Worm (Caenorhabditis elegans) whole organism, late embryonic: ENCODE results near the gene F38B6.7.
A peak's percentile ranks its signal among the peaks of the same experiment; 100 is the strongest.

Source experiments
- C08G9.2 ChIP-seq: sonication (generic microtip); optimal IDR thresholded peaks from 2 replicates; lab custom pipeline; 2016; ENCODE audit warnings: mild to moderate bottlenecking, missing genetic modification characterization, moderate library complexity, missing compliant biosample characterization
- K02D7.2 ChIP-seq: sonication (generic microtip); optimal IDR thresholded peaks from 2 replicates; lab custom pipeline; 2017; ENCODE audit warnings: mild to moderate bottlenecking, missing genetic modification characterization, missing compliant biosample characterization
- K09A11.1 ChIP-seq: sonication (generic microtip); optimal IDR thresholded peaks from 2 replicates; lab custom pipeline; 2017; ENCODE audit warnings: antibody characterized with exemption, mild to moderate bottlenecking, missing genetic modification characterization, missing compliant biosample characterization; ENCODE audit not compliant: insufficient read depth
- ahr-1 ChIP-seq: sonication (generic microtip); optimal IDR thresholded peaks from 2 replicates; lab custom pipeline; 2016; ENCODE audit warnings: missing genetic modification characterization, missing compliant biosample characterization
- ama-1 ChIP-seq: fragments of 150-350 bp; optimal IDR thresholded peaks from 2 replicates; lab custom pipeline; 2014
- ceh-14 ChIP-seq: sonication (generic microtip); optimal IDR thresholded peaks from 2 replicates; lab custom pipeline; 2016; ENCODE audit warnings: missing genotype, missing genetic modification characterization, missing compliant biosample characterization
- ceh-18 ChIP-seq: sonication (generic microtip); optimal IDR thresholded peaks from 2 replicates; lab custom pipeline; 2016; ENCODE audit warnings: missing genetic modification characterization, missing compliant biosample characterization
- ceh-2 ChIP-seq: sonication (generic microtip); optimal IDR thresholded peaks from 2 replicates; lab custom pipeline; 2016; ENCODE audit warnings: missing genotype, missing genetic modification characterization, missing compliant biosample characterization
- ceh-22 ChIP-seq: sonication (generic microtip); optimal IDR thresholded peaks from 2 replicates; lab custom pipeline; 2017; ENCODE audit warnings: missing biosample characterization, missing genetic modification characterization
- ceh-30 ChIP-seq: fragments of 150-350 bp; optimal IDR thresholded peaks from 2 replicates; lab custom pipeline; 2014; ENCODE audit warnings: missing biosample characterization, missing genetic modification characterization
- ceh-45 ChIP-seq: fragments of 200-800 bp; sonication (Bioruptor generic); IDR thresholded peaks from 2 replicates; pipeline ENCODE4 v1.3.6; 2022; ENCODE audit warnings: missing genetic modification reagents, missing genetic modification characterization, missing compliant biosample characterization
- ceh-48 ChIP-seq: sonication (generic microtip); optimal IDR thresholded peaks from 2 replicates; lab custom pipeline; 2016; ENCODE audit warnings: missing genetic modification characterization, inconsistent platforms, missing compliant biosample characterization
- ceh-6 ChIP-seq: fragments of 200-800 bp; sonication (Bioruptor generic); optimal IDR thresholded peaks from 2 replicates; lab custom pipeline; 2018; ENCODE audit warnings: mild to moderate bottlenecking, missing genetic modification characterization, missing compliant biosample characterization
- fax-1 ChIP-seq: sonication (generic microtip); optimal IDR thresholded peaks from 2 replicates; lab custom pipeline; 2016; ENCODE audit warnings: missing genotype, missing genetic modification characterization, missing compliant biosample characterization
- fkh-10 ChIP-seq: fragments of 150-350 bp; optimal IDR thresholded peaks from 2 replicates; lab custom pipeline; 2014; ENCODE audit warnings: missing biosample characterization, missing genetic modification reagents, missing genetic modification characterization
- hlh-13 ChIP-seq: fragments of 200-800 bp; sonication (Bioruptor generic); optimal IDR thresholded peaks from 2 replicates; lab custom pipeline; 2018; ENCODE audit warnings: mild to moderate bottlenecking, missing genetic modification characterization, missing compliant biosample characterization
- hlh-30 ChIP-seq: sonication (generic microtip); optimal IDR thresholded peaks from 2 replicates; lab custom pipeline; 2017; ENCODE audit warnings: antibody characterized with exemption, missing genetic modification characterization, missing compliant biosample characterization; ENCODE audit not compliant: insufficient read depth
- hlh-6 ChIP-seq: sonication (generic microtip); optimal IDR thresholded peaks from 2 replicates; lab custom pipeline; 2016; ENCODE audit warnings: missing genotype, missing genetic modification characterization, missing compliant biosample characterization
- hlh-8 ChIP-seq: sonication (generic microtip); optimal IDR thresholded peaks from 2 replicates; lab custom pipeline; 2016; ENCODE audit warnings: missing genotype, missing genetic modification characterization, missing compliant biosample characterization
- lim-6 ChIP-seq: sonication (generic microtip); optimal IDR thresholded peaks from 2 replicates; lab custom pipeline; 2016; ENCODE audit warnings: missing genetic modification characterization, missing compliant biosample characterization
- nhr-11 ChIP-seq: fragments of 150-350 bp; optimal IDR thresholded peaks from 2 replicates; lab custom pipeline; 2014; ENCODE audit warnings: missing biosample characterization, missing genetic modification characterization
- nhr-232 ChIP-seq: sonication (generic microtip); optimal IDR thresholded peaks from 2 replicates; lab custom pipeline; 2016; ENCODE audit warnings: missing genetic modification characterization, missing compliant biosample characterization
- npax-4 ChIP-seq: sonication (generic microtip); optimal IDR thresholded peaks from 2 replicates; lab custom pipeline; 2016; ENCODE audit warnings: missing genetic modification characterization, missing compliant biosample characterization
- rnt-1 ChIP-seq: sonication (generic microtip); optimal IDR thresholded peaks from 2 replicates; lab custom pipeline; 2016; ENCODE audit warnings: missing genetic modification characterization, missing compliant biosample characterization
- sox-4 ChIP-seq: sonication (generic microtip); optimal IDR thresholded peaks from 2 replicates; lab custom pipeline; 2017; ENCODE audit warnings: mild to moderate bottlenecking, missing genetic modification characterization, inconsistent platforms, missing compliant biosample characterization
- syd-9 ChIP-seq: sonication (generic microtip); optimal IDR thresholded peaks from 2 replicates; lab custom pipeline; 2016; ENCODE audit warnings: mild to moderate bottlenecking, missing genetic modification characterization, moderate library complexity, missing compliant biosample characterization
- ttx-3 ChIP-seq: sonication (generic microtip); optimal IDR thresholded peaks from 2 replicates; lab custom pipeline; 2016; ENCODE audit warnings: missing genetic modification reagents, missing genetic modification characterization, missing compliant biosample characterization
- unc-3 ChIP-seq, 2 experiments: fragments of 200-800 bp in 1 of 2; sonication (Bioruptor generic) in 1 of 2; sonication (generic microtip) in 1 of 2; conservative IDR thresholded peaks in 1 of 2; optimal IDR thresholded peaks in 1 of 2; 2 replicates each; pipeline versions ENCODE4 v1.3.6 to Lab custom; 2016 to 2022; ENCODE audit warnings: missing compliant biosample characterization in 2 of 2, missing genetic modification characterization in 2 of 2, missing genetic modification reagents in 1 of 2
- unc-42 ChIP-seq: sonication (generic microtip); optimal IDR thresholded peaks from 2 replicates; lab custom pipeline; 2016; ENCODE audit warnings: missing genotype, missing genetic modification characterization, missing compliant biosample characterization
- unc-55 ChIP-seq: sonication (generic microtip); optimal IDR thresholded peaks from 2 replicates; lab custom pipeline; 2017; ENCODE audit warnings: missing biosample characterization, missing genetic modification reagents, missing genetic modification characterization
- unc-86 ChIP-seq: sonication (generic microtip); optimal IDR thresholded peaks from 2 replicates; lab custom pipeline; 2016; ENCODE audit warnings: missing genetic modification characterization, missing compliant biosample characterization
- zip-5 ChIP-seq: sonication (generic microtip); optimal IDR thresholded peaks from 2 replicates; lab custom pipeline; 2016; ENCODE audit warnings: missing genetic modification characterization, missing compliant biosample characterization

F38B6.7 gene

DNA sequence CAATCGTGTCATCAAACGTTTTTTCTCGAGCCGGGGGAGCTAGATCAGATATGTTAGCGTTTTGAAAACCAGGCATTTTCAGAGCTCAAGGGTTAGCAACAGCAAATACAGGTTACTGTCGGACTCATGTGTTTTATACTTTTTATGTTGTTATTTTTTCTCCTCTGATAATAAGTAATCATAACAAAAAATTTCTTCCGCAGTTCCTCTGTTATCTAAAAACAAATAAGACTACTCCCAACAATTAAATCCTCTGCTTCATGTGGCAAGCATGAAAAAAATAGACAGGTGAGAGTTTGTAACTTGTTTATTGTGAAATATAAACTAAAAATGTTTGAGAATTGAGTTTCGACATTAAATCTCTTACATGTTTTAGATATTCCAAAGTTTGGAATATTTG lies 20.4 kb upstream of the F38B6.7 start, which contains the start of gene smf-2:
smf-2 (minus strand) TSS at position 101 of the 400 bp plus-strand sequence.
- TF ChIP-seq hlh-30 (tag; lab: Kevin White, UChicago), result no peak
- no peak for TF ChIP-seq zip-5 (tag; lab: Kevin White, UChicago)
- no peak for TF ChIP-seq fax-1 (tag; lab: Kevin White, UChicago)
- TF ChIP-seq nhr-232 (tag; lab: Kevin White, UChicago), result no peak
- no peak for TF ChIP-seq nhr-11
- no peak for TF ChIP-seq ceh-48
- TF ChIP-seq ahr-1 (tag; lab: Kevin White, UChicago), result no peak
- TF ChIP-seq ceh-30 (tag; lab: Kevin White, UChicago), result no peak
- no peak for TF ChIP-seq sox-4
- TF ChIP-seq hlh-13 (GFP tag; lab: Kevin White, UChicago), result no peak
- TF ChIP-seq unc-3 (GFP tag; conservative IDR thresholded peaks at IDR 0.05; lab: Robert Waterston, UW), result no peak
- TF ChIP-seq unc-3 (tag; optimal IDR thresholded peaks at IDR 0.05; lab: Kevin White, UChicago), result no peak
- TF ChIP-seq, all 69 proteins: peak for 0

DNA sequence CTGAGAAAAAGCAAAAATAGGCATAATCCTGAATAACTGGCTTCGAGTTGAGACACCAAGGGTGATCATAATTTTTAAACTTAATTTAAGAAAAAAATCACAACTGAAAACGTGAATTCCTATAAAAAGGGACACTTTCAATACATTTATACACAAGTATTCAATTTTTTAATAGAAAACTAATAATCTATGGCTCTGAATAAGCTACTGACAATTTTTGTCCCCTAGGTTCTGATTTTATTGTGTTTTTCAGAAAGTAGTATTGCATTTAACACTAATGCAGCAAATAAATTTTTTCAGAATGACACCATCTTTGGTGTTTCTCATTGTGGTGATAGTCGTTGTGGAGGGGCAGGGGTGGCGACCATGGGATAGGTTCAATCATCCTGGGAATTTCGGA lies 15.1 kb upstream of the F38B6.7 start, which contains the start of gene nas-11:
nas-11 (plus strand) TSS at position 301 of the 400 bp plus-strand sequence.
- TF ChIP-seq C08G9.2 (tag; lab: Kevin White, UChicago) (no peak), ceh-45 (no peak), ama-1 (lab: Kevin White, UChicago) (no peak), unc-86 (tag; lab: Kevin White, UChicago) (no peak), fkh-10 (GFP tag; lab: Kevin White, UChicago) (no peak)

DNA sequence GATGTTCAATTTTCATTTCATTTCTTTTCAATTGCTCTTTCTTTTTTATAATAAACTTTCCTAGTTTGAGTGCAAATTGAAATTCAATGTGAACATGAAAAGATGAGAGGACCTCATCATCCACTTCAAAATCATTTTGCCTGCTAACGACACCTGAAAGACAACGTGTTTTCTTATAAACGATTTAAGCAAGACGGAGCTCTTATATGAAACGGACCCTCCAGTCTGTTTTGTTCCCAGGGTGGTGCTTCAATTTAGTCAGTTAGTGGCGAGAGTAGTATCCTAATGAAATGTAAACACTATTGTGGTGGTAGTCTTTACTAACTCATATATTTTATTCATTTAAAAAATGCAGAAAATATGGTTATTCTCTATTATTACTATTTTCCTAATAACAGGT lies 11.1 kb upstream of the F38B6.7 start, which contains the start of gene acr-3:
acr-3 (plus strand) TSS at position 301 of the 400 bp plus-strand sequence.
- TF ChIP-seq npax-4 (tag; lab: Kevin White, UChicago) (no peak), ceh-18 (tag; lab: Kevin White, UChicago) (no peak), lim-6 (no peak), C08G9.2 (tag; lab: Kevin White, UChicago) (no peak), ceh-2 (no peak), ceh-48 (no peak), ceh-14 (tag; lab: Kevin White, UChicago) (no peak), K09A11.1 (no peak), hlh-6 (tag; lab: Kevin White, UChicago) (no peak), ceh-6 (GFP tag; lab: Kevin White, UChicago) (no peak), K02D7.2 (no peak), ttx-3 (tag; lab: Kevin White, UChicago) (no peak), nhr-232 (tag; lab: Kevin White, UChicago) (no peak), sox-4 (no peak), nhr-11 (no peak), rnt-1 (tag; lab: Kevin White, UChicago) (no peak), ceh-22 (tag; lab: Kevin White, UChicago) (no peak), hlh-30 (tag; lab: Kevin White, UChicago) (no peak)

DNA sequence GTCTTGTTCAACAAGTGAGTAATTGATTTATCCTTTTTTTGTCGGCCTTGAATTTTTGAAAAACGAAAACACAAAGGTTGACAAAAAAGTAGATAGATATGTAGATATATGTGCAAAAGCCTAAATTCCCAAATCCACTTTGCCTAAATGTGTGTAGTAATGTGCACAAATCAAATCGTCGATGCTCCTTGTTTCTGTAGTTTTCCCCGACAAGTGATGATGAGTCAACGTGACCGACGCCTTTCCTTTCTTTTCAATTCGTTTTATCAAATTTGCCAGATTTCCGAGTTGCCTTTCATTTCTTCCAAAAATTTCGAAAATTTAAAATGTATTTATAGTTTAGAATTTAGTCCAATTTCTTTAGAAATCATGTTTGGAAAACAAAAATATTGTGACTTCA lies 7.0 kb upstream of the F38B6.7 start:
- TF ChIP-seq unc-42 (tag; lab: Kevin White, UChicago), result peak; percentile 94
- TF ChIP-seq syd-9, result no peak

DNA sequence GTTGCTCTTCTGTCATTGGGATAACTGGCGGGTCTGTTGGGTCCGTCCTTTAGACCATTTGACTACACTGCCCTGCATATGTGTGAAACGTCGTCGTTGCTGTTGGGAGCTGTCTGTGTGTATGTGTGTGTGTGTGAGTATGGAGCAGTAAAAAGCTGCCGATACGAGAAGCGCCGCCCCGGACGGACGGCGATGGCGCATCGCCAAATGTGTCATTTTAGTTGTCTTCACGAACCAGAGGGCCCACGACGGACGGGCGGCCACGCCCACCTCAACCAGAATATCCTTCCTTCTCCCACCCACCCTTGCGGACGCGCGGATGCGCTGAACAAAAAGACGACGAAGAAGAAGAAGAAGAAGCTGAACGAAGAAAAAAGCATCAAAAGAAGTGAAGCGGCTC lies 4.1 kb upstream of the F38B6.7 start, which contains the start of gene acr-2:
acr-2 (plus strand) TSS at position 301 of the 400 bp plus-strand sequence.
- peak; percentile 27 for TF ChIP-seq C08G9.2 (tag; lab: Kevin White, UChicago)
- no peak for TF ChIP-seq unc-55 (GFP tag; lab: Kevin White, UChicago)

DNA sequence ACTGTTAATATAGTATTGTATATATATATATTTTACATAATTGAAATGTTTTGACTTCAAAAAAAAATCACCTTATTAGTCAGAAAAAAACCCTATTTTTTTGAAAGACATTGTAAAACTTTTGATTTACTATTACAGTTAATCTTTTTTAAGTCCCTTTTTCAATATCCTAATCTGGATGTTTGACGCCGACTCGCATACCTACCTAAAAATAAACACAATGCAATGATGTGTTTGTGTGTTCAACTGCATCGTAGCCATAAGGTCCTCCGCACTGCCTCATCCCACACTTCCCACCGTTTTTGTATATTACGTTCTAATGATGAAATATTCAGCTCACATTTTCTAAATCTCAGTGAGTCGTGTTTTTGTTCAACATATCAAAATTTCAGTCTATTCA lies 4.8 kb downstream of the F38B6.7 start, which contains the start of gene F38B6.3:
F38B6.3 (plus strand) TSS at position 301 of the 400 bp plus-strand sequence.
- TF ChIP-seq ceh-48 (no peak), ceh-30 (tag; lab: Kevin White, UChicago) (no peak), hlh-8 (tag; lab: Kevin White, UChicago) (no peak), ceh-14 (tag; lab: Kevin White, UChicago) (no peak)
